Fruit fly (Drosophila melanogaster): ENCODE data around the gene CG14441.

The CG14441 gene

DNA sequence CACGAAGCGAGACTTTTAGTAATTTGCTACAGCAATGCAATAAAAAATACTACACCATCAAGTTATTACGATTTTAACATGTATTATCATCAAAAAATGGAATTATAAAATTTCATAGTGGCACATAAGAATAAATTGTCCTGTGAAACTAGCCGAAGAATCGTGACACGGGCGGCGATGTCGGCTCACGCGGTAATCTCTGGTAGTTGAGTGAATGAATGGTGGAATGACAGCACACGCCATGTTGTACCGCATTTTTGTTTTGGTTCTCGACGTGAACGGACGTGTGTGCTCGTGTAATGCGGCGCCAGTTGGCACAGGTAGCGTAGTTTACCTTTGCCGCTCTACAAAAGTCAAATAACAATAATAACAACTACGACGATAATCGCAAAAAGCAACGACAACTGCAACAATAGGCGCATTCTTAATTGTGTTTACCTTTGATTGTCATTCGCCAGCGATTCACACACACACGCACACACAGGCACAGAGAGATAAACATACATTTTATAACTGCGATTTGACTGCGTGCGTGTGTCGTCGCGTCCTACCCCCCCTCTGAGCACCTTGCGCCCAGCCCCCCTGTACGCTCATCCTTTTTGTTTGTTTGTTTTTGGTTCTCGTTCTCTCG lies at the start of gene CG14441:
TSS of gene CG14441 (plus strand) at position 254 of the 631 bp plus-strand sequence.
- peak; percentile 86 for TF ChIP-seq noc (tag; optimal IDR thresholded peaks at IDR 0.05)

DNA sequence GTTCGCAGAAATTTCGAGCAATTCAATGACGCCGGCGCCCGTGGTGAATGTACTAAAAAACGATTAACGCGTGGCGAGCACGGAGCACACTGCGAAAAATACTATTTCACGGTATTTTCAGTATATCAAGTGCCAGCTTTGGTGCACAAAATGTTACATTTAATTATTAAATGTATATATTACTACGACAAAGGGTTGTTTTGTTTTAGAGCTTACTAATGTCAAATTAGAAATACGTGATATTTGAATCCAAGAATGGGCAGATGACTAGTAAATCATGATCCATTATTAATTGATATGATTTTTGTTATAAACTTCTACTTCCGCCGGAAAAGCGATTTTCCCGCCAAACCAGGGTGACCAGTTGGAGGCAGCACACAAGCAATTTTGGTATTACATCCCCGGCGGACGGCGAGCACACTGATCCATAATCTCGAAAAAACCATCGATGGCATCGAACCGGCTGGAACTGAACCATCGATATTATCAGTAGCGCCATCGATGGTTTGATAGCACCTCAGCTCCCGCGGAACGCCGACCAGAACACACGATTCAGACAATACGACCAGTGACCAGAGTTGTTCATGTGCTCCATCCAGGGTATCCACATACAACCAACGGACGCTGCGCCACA lies 45.0 kb upstream of the CG14441 start, which contains the start of the genes CG3226 and Cdc7:
TSS of gene CG3226 (minus strand) at position 51 of the 634 bp plus-strand sequence.
TSS of gene Cdc7 (plus strand) at position 344 of the 634 bp plus-strand sequence.
- TF ChIP-seq noc (tag; optimal IDR thresholded peaks at IDR 0.05), result peak; percentile 66

DNA sequence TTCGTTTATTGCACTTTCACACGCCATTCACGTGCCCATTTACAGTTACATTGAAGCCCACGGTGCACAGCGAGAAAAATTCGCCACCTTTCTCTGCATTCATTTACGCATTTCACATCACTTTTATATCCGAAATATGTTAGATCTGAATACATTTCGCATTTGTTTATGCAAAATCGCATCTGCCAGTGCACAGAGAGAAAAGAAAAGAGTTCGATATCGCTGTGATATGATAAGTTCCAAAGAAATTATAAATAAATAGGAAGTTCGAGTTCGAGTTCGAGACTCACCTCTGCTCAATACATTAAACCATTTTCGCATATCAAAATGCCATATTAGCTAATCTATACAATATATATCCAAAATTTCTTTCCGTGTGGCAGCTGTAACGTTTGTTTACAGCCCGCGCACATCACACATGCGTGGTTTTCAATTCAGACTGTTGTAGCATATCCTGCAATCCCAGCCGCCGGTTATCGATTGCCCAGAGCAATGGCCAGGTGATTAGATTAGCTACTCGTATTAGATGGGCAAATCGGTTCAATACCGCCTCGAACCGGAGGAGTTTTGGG lies 43.2 kb upstream of the CG14441 start:
- TF ChIP-seq noc (tag; optimal IDR thresholded peaks at IDR 0.05), result peak; percentile 80

DNA sequence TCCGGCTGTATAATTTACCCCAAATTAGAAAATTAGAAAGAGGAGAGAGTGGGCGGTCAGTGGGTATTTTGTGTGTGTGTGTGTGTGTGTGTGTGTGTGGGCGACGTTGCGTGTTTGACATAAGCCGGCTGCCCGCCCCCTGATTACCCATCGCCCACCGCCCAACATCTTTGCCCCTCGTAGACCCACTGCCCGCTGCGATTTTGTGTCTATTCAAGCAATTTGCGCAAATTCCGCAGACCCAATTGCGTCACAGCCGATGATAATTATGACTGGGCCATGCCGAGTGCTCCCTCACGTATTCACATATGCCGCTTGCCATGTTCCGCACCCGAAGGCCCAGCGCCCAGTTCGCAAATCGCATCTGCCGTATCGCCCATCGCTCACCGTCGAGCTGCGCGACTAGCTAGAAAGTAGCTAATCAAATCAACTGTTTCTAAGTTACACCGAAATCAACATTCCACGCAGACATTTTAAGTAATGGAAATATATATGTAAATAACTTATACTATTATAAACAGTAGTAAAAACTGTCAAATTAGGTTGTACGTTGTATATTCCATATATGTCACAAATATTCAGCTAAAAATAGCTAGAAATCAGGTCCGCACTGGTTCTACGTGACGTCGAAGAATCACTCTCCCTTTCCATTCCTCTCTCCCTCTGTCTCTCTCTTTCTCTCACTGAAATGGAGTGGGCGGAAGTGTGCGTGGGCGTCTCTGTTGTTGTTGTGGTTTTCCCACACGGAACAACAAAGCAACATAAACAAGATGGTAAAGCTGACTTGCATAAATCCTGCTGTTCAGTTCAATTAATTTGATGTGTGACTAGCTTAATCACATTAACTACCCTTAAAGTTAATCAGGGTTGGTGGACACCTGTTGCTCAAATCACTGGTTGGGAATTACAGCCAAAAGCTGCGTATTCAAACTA lies 42.4 kb upstream of the CG14441 start:
- peak; percentile 74 for TF ChIP-seq noc (tag; optimal IDR thresholded peaks at IDR 0.05)

DNA sequence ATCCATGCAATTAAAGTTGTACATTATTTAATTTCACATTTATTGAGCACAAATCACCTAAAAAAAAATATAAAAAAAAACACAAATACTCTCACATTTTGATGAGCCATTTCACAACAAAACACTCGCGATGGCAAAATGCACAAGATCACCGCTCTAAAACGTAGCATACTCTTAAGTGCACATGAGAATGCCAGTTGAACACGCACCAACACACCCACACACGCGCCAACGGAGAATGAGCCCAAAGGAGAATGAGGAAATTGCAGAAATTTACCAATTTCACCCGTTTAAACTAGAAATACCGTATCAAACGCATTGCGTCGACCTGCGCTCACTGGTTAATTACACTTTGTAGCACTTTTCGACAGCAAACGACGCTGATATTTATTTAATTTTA lies 39.4 kb upstream of the CG14441 start:
- no peak for TF ChIP-seq noc (tag; optimal IDR thresholded peaks at IDR 0.05)

DNA sequence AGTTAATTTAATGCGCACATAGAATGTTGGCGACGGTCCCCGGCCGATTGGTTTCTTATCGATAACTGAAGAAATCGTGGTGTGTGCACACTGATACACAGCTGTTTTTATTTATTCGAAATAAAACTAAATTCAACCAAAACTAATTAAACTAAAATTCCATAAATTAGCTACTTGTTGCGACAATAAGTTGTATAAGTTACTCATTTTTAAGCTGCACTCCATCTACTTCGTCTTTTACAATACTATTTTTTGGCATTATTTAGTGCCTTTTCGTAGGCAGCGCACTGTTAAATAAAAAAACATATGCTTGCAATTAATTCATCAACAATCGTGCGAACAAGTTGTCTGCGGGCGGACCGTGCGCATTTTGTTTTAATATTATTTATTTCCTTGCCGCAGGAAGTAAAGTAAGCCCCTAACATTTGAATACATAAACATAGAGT lies 37.9 kb upstream of the CG14441 start, which contains the start of the genes CG3224 and Ctr1A:
TSS of gene CG3224 (minus strand) at position 71 of the 446 bp plus-strand sequence.
TSS of gene Ctr1A (plus strand) at position 256 of the 446 bp plus-strand sequence.
- TF ChIP-seq noc (tag; optimal IDR thresholded peaks at IDR 0.05), result peak; percentile 14

DNA sequence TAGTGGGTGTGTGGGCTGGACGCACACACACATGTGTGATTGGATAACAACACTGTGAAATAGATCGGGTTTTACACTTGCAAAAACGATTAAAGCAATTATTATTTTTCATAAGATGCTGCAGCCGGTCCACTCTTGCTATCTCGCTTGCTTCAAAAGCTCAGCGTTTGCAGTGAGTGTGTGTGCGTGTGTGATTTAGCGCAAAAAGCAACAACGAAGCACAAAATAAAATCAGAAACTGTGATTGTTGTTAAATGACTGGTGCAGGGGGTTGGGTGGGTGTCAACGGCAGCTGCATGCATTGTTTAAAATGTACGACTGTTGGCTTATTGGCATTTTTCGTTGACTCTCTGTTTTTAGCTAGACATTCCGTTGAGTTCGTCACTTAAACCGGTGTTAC lies 37.4 kb upstream of the CG14441 start:
- TF ChIP-seq noc (tag; optimal IDR thresholded peaks at IDR 0.05), result no peak

DNA sequence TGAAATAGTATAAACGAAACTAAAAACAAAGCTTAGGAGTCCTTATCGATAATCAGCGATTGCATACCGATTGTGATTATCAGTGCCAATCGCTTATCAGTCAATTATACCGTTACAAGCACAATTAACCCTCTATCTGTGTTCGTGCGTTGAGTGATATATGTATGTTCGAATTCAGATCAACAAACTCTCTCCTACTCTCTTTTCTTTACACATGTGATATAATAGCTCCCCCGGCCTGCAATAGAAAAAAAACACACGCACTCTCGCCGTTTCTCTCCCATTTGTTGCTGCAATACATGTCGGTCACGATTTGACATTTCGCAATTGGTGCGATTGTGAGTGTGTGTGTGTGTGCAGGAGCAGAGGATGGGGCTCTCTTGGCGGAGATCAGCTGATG lies 36.9 kb upstream of the CG14441 start:
- no peak for TF ChIP-seq noc (tag; optimal IDR thresholded peaks at IDR 0.05)

DNA sequence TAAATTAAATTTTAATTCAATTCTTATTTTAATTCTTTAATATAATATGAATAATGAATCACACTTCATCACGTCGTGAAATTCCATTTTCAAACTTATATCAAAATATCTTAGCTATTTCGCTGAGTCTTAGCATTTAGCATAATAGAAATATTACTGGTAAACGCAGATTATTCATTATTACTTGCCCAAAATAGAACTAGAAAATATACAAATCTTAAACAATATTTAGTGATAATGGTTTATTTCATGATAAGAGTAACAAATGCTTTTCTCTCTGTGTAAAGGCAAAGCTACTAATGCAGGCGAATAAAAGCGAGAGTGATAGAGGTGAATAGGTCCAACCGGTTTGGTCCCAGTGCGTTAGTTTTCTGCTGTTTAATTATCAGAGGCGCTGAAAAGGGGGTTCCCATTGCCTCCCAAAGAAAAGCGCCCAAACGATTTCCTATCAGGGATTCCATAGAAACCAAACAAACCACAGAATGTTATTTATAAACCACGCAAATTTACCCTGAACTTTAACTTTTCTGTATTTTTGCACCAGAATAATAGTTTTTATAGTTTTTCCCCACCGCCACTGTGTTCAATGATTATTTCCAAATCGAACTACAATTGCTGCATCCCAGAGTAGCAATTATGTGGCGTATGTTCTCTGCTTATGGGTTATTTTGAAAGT lies 36.3 kb upstream of the CG14441 start:
- TF ChIP-seq noc (tag; optimal IDR thresholded peaks at IDR 0.05), result no peak

DNA sequence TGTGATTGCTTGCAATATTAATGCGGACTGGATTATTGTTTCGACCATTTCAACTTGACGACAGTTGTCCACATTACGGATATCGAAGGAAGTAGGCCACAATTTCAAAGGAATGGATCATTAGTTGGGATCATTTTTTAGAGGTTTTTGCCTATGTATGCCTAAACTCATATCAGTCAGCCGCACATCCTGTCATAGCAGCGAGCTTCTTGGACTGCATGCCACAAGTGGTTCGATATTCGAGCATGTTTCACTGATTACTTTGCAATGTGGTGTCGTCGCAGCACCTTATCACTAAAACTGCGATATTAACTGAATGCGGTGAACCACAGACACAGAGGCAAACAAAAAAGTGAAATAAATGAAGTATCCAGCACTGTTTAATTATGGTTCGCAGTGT lies 35.3 kb upstream of the CG14441 start:
- TF ChIP-seq noc (tag; optimal IDR thresholded peaks at IDR 0.05), result no peak

DNA sequence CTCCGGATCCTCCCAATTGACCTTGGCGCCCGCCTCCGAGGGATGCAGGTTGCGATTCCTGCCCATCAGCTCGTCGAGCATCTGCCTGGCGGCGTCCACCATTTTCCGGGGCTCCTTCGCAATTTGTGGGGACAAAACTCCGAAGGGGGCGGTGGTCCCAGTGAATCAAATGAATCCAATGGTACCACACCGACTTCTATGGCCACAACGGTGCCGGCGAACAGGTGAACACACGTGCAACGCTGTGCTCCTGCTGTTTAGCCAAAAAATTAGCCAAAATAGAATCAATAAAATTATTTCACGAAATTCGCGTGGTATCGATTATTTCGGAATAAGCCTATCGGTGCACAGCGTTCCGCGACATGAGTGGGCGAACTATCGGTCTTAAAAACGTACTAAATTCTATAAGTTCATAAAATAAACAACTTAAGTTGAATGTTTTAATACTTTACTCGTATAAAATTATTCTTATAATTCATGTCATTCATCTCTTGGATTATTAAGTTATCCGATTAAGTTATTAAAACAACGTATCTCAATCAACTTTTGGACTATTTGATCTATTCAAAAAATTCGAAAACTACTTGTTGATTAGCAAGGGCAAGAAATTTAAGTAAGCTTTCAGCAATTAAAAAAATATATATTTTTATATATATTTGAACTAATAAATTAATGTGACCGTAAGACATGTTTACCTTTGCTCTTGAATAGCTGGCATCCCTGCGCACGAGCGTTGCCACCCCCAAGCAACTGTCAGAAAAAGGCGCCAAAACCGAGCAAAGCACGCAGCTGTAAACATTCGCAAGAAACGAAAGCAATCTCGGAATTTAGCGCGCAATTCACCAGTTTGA lies 25.4 kb upstream of the CG14441 start, which contains the start of the genes CG3198 and Mcm6:
TSS of gene CG3198 (minus strand) at position 337 of the 851 bp plus-strand sequence.
TSS of gene Mcm6 (plus strand) at position 751 of the 851 bp plus-strand sequence.
- TF ChIP-seq noc (tag; optimal IDR thresholded peaks at IDR 0.05), result no peak

DNA sequence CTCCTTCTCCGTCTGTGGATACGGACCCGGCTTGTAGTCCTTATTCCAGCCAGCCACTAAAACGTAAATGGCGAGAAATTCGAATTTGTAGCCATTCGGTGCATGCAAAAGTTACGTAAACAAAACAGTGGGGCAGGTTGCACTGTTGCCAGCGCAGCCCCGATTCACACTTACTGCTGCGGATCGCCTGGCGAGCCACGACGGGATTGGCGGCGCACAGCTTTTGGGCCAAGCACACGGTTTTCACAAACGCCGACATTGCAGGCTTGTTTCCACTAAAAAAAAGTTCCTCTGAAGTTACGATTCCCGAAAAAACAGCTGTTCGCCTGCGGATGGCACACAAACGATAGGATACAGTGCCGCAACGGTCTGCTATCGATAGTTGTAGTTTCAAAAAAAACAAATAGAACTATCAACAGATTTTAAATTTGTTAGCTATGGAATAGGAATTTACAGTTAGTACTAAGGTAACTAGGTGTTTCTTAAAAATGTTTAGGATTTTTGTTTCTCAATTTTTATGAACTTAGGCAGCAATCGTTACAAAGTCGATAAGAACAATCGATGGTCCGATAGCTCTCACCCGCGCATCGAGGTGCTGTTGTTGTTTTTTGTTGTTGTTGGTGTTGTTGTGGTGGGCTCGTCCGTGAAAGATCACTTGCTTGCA lies 21.4 kb upstream of the CG14441 start, which contains the start of gene Fum1:
TSS of gene Fum1 (plus strand) at position 599 of the 664 bp plus-strand sequence.
- TF ChIP-seq noc (tag; optimal IDR thresholded peaks at IDR 0.05), result no peak

All from whole organism, larva.